Worm (Caenorhabditis elegans) whole organism, young adult: ENCODE data around the gene grd-1.

ENCODE experiments used
- B0035.1 ChIP-seq: sonication (generic microtip); optimal IDR thresholded peaks from 2 replicates; lab custom pipeline; 2016; ENCODE audit warnings: missing genetic modification characterization, mild to moderate bottlenecking, missing compliant biosample characterization, missing genotype, missing genetic modification reagents
- B0336.3 ChIP-seq: fragments of 200-800 bp; sonication (Bioruptor generic); IDR thresholded peaks from 2 replicates; pipeline ENCODE4 v1.3.6; 2022; ENCODE audit warnings: missing genetic modification characterization, missing compliant biosample characterization
- F39B2.1 ChIP-seq: fragments of 200-800 bp; sonication (Bioruptor generic); IDR thresholded peaks from 2 replicates; pipeline ENCODE4 v1.3.6; 2022; ENCODE audit warnings: missing genetic modification reagents, missing genetic modification characterization, missing compliant biosample characterization
- F57A8.1 ChIP-seq: fragments of 200-800 bp; sonication (Bioruptor generic); optimal IDR thresholded peaks from 2 replicates; lab custom pipeline; 2018; ENCODE audit warnings: mild to moderate bottlenecking, missing genetic modification characterization, moderate library complexity, missing compliant biosample characterization
- K11D2.4 ChIP-seq: fragments of 200-800 bp; sonication (Bioruptor generic); IDR thresholded peaks from 2 replicates; pipeline ENCODE4 v1.3.6; 2022; ENCODE audit warnings: missing genetic modification reagents, missing genetic modification characterization, missing compliant biosample characterization
- Y53G8AR.9 ChIP-seq: fragments of 200-800 bp; sonication (Bioruptor generic); conservative IDR thresholded peaks from 2 replicates; pipeline ENCODE4 v1.3.6; 2022; ENCODE audit warnings: missing genetic modification reagents, missing genetic modification characterization, missing compliant biosample characterization
- Y95B8A.8 ChIP-seq: fragments of 200-800 bp; sonication (Bioruptor generic); IDR thresholded peaks from 2 replicates; pipeline ENCODE4 v1.3.6; 2022; ENCODE audit warnings: missing genetic modification reagents, missing genetic modification characterization, missing compliant biosample characterization
- ZK185.1 ChIP-seq: sonication (generic microtip); optimal IDR thresholded peaks from 2 replicates; lab custom pipeline; 2016; ENCODE audit warnings: mild to moderate bottlenecking, missing genetic modification characterization, missing compliant biosample characterization; ENCODE audit not compliant: poor library complexity, severe bottlenecking
- aptf-2 ChIP-seq: fragments of 200-800 bp; sonication (Bioruptor generic); conservative IDR thresholded peaks from 2 replicates; pipeline ENCODE4 v1.3.6; 2022; ENCODE audit warnings: missing genetic modification reagents, missing genetic modification characterization, missing compliant biosample characterization
- atf-7 ChIP-seq: sonication (generic microtip); optimal IDR thresholded peaks from 2 replicates; lab custom pipeline; 2017; ENCODE audit warnings: mild to moderate bottlenecking, missing genetic modification characterization, missing compliant biosample characterization
- attf-3 ChIP-seq: fragments of 200-800 bp; sonication (Bioruptor generic); conservative IDR thresholded peaks from 2 replicates; pipeline ENCODE4 v1.3.6; 2022; ENCODE audit warnings: missing genetic modification reagents, missing genetic modification characterization, missing compliant biosample characterization
- bed-1 ChIP-seq: fragments of 200-800 bp; sonication (Bioruptor generic); IDR thresholded peaks from 2 replicates; pipeline ENCODE4 v1.3.6; 2022; ENCODE audit warnings: missing genetic modification reagents, missing genetic modification characterization, missing compliant biosample characterization
- ceh-58 ChIP-seq: fragments of 200-800 bp; sonication (Bioruptor generic); IDR thresholded peaks from 2 replicates; pipeline ENCODE4 v1.3.6; 2022; ENCODE audit warnings: missing genetic modification characterization, missing compliant biosample characterization
- ceh-91 ChIP-seq: fragments of 200-800 bp; sonication (Bioruptor generic); IDR thresholded peaks from 2 replicates; pipeline ENCODE4 v1.3.6; 2022; ENCODE audit warnings: missing genetic modification reagents, missing genetic modification characterization, missing compliant biosample characterization
- chd-7 ChIP-seq: sonication (generic microtip); optimal IDR thresholded peaks from 2 replicates; lab custom pipeline; 2016; ENCODE audit warnings: mild to moderate bottlenecking, missing genetic modification characterization, moderate library complexity, missing compliant biosample characterization
- die-1 ChIP-seq: sonication (generic microtip); optimal IDR thresholded peaks from 2 replicates; lab custom pipeline; 2016; ENCODE audit warnings: missing genotype, mild to moderate bottlenecking, missing genetic modification characterization, missing compliant biosample characterization
- dpl-1 ChIP-seq: fragments of 150-350 bp; optimal IDR thresholded peaks from 2 replicates; lab custom pipeline; 2014; ENCODE audit warnings: missing biosample characterization, missing genetic modification reagents, missing genetic modification characterization
- efl-1 ChIP-seq: fragments of 150-350 bp; optimal IDR thresholded peaks from 2 replicates; lab custom pipeline; 2014; ENCODE audit warnings: missing biosample characterization, missing genetic modification reagents, missing genetic modification characterization
- ekl-4 ChIP-seq: fragments of 200-800 bp; sonication (Bioruptor generic); IDR thresholded peaks from 2 replicates; pipeline ENCODE4 v1.3.6; 2022; ENCODE audit warnings: missing genetic modification reagents, missing genetic modification characterization, missing compliant biosample characterization
- ets-4 ChIP-seq: fragments of 200-800 bp; sonication (Bioruptor generic); optimal IDR thresholded peaks from 2 replicates; lab custom pipeline; 2018; ENCODE audit warnings: mild to moderate bottlenecking, missing genetic modification characterization, missing compliant biosample characterization
- him-1 ChIP-seq: sonication (generic microtip); optimal IDR thresholded peaks from 2 replicates; lab custom pipeline; 2016; ENCODE audit warnings: missing genotype, missing genetic modification reagents, missing genetic modification characterization, missing compliant biosample characterization
- hmg-1.2 ChIP-seq: fragments of 200-800 bp; sonication (Bioruptor generic); IDR thresholded peaks from 2 replicates; pipeline ENCODE4 v1.3.6; 2022; ENCODE audit warnings: missing genetic modification reagents, missing genetic modification characterization, missing compliant biosample characterization
- hmg-20 ChIP-seq: fragments of 200-800 bp; sonication (Bioruptor generic); IDR thresholded peaks from 2 replicates; pipeline ENCODE4 v1.3.6; 2022; ENCODE audit warnings: missing genetic modification reagents, missing genetic modification characterization, missing compliant biosample characterization
- lag-1 ChIP-seq: fragments of 200-800 bp; sonication (Bioruptor generic); IDR thresholded peaks from 2 replicates; pipeline ENCODE4 v1.3.6; 2022; ENCODE audit warnings: missing genetic modification reagents, missing genetic modification characterization, missing compliant biosample characterization
- let-526 ChIP-seq: fragments of 200-800 bp; sonication (Bioruptor generic); IDR thresholded peaks from 2 replicates; pipeline ENCODE4 v1.3.6; 2022; ENCODE audit warnings: missing genetic modification reagents, missing genetic modification characterization, missing compliant biosample characterization
- let-607 ChIP-seq, 2 experiments: fragments of 200-800 bp in 1 of 2; sonication (Bioruptor generic) in 1 of 2; sonication (generic microtip) in 1 of 2; optimal IDR thresholded peaks; 2 replicates each; lab custom pipeline; 2016 to 2018; ENCODE audit warnings: mild to moderate bottlenecking in 2 of 2, missing compliant biosample characterization in 2 of 2, missing genetic modification characterization in 2 of 2, moderate library complexity in 2 of 2, missing genotype in 1 of 2
- lir-1 ChIP-seq: fragments of 200-800 bp; sonication (Bioruptor generic); conservative IDR thresholded peaks from 2 replicates; pipeline ENCODE4 v1.3.6; 2022; ENCODE audit warnings: missing genetic modification reagents, missing genetic modification characterization, missing compliant biosample characterization
- lsl-1 ChIP-seq: fragments of 200-800 bp; sonication (Bioruptor generic); optimal IDR thresholded peaks from 2 replicates; lab custom pipeline; 2018; ENCODE audit warnings: mild to moderate bottlenecking, missing genetic modification characterization, moderate library complexity, missing compliant biosample characterization
- madf-10 ChIP-seq: sonication (generic microtip); optimal IDR thresholded peaks from 2 replicates; lab custom pipeline; 2016; ENCODE audit warnings: mild to moderate bottlenecking, missing genetic modification characterization, missing compliant biosample characterization
- madf-6 ChIP-seq: fragments of 200-800 bp; sonication (Bioruptor generic); IDR thresholded peaks from 2 replicates; pipeline ENCODE4 v1.3.6; 2022; ENCODE audit warnings: missing genetic modification reagents, missing genetic modification characterization, missing compliant biosample characterization
- mel-28 ChIP-seq: sonication (generic microtip); optimal IDR thresholded peaks from 2 replicates; lab custom pipeline; 2016; ENCODE audit warnings: borderline replicate concordance, mild to moderate bottlenecking, missing genetic modification characterization, missing compliant biosample characterization
- mxl-1 ChIP-seq: sonication (generic microtip); optimal IDR thresholded peaks from 2 replicates; lab custom pipeline; 2016; ENCODE audit warnings: missing genetic modification characterization, missing compliant biosample characterization
- nfya-1 ChIP-seq: sonication (generic microtip); optimal IDR thresholded peaks from 2 replicates; lab custom pipeline; 2017; ENCODE audit warnings: antibody characterized with exemption, missing compliant biosample characterization, missing genetic modification characterization, borderline replicate concordance; ENCODE audit not compliant: insufficient read depth
- nfya-2 ChIP-seq: fragments of 200-800 bp; sonication (Bioruptor generic); IDR thresholded peaks from 2 replicates; pipeline ENCODE4 v1.3.6; 2022; ENCODE audit warnings: missing genetic modification reagents, missing genetic modification characterization, missing compliant biosample characterization
- nhr-179 ChIP-seq: sonication (generic microtip); optimal IDR thresholded peaks from 2 replicates; lab custom pipeline; 2016; ENCODE audit warnings: mild to moderate bottlenecking, missing genetic modification characterization, missing compliant biosample characterization
- nhr-27 ChIP-seq: fragments of 200-800 bp; sonication (Bioruptor generic); optimal IDR thresholded peaks from 2 replicates; lab custom pipeline; 2018; ENCODE audit warnings: mild to moderate bottlenecking, missing genetic modification characterization, moderate library complexity, missing compliant biosample characterization
- nhr-90 ChIP-seq: sonication (generic microtip); optimal IDR thresholded peaks from 2 replicates; lab custom pipeline; 2016; ENCODE audit warnings: missing genotype, mild to moderate bottlenecking, missing genetic modification characterization, missing compliant biosample characterization
- pbrm-1 ChIP-seq: fragments of 200-800 bp; sonication (Bioruptor generic); IDR thresholded peaks from 2 replicates; pipeline ENCODE4 v1.3.6; 2022; ENCODE audit warnings: missing genetic modification reagents, missing genetic modification characterization, missing compliant biosample characterization
- rpc-1 ChIP-seq, 2 experiments: fragments of 150-350 bp in 1 of 2; sonication (generic microtip) in 1 of 2; optimal IDR thresholded peaks; 2 replicates each; lab custom pipeline; 2014 to 2018; ENCODE audit warnings: missing biosample characterization in 1 of 2, missing genetic modification characterization in 1 of 2, missing genetic modification reagents in 1 of 2, missing genotype in 1 of 2
- sdz-38 ChIP-seq: sonication (generic microtip); optimal IDR thresholded peaks from 2 replicates; lab custom pipeline; 2016; ENCODE audit warnings: missing genotype, missing genetic modification characterization, missing compliant biosample characterization
- sea-2 ChIP-seq: fragments of 200-800 bp; sonication (Bioruptor generic); IDR thresholded peaks from 2 replicates; pipeline ENCODE4 v1.3.6; 2022; ENCODE audit warnings: missing genetic modification characterization, missing compliant biosample characterization
- snpc-1.1 ChIP-seq: sonication (generic microtip); optimal IDR thresholded peaks from 2 replicates; lab custom pipeline; 2017; ENCODE audit warnings: missing genetic modification characterization, mild to moderate bottlenecking, missing compliant biosample characterization, antibody characterized with exemption, moderate library complexity, missing genotype, missing genetic modification reagents; ENCODE audit not compliant: insufficient read depth
- unc-130 ChIP-seq: sonication (generic microtip); optimal IDR thresholded peaks from 2 replicates; lab custom pipeline; 2016; ENCODE audit warnings: missing genetic modification reagents, missing genetic modification characterization, missing compliant biosample characterization
- ztf-22 ChIP-seq: fragments of 200-800 bp; sonication (Bioruptor generic); optimal IDR thresholded peaks from 2 replicates; lab custom pipeline; 2018; ENCODE audit warnings: mild to moderate bottlenecking, missing genetic modification characterization, moderate library complexity, missing compliant biosample characterization
- ztf-25 ChIP-seq: fragments of 200-800 bp; sonication (Bioruptor generic); IDR thresholded peaks from 2 replicates; pipeline ENCODE4 v1.3.6; 2022; ENCODE audit warnings: missing genetic modification reagents, missing genetic modification characterization, missing compliant biosample characterization
- ztf-28 ChIP-seq: fragments of 200-800 bp; sonication (Bioruptor generic); IDR thresholded peaks from 2 replicates; pipeline ENCODE4 v1.3.6; 2022; ENCODE audit warnings: missing genetic modification reagents, missing genetic modification characterization, missing compliant biosample characterization

Gene grd-1

ce11 chrX:11162778-11163584 lies 53.7 kb downstream of the grd-1 start:
- TF ChIP-seq F39B2.1 (GFP tag; lab: Robert Waterston, UW) (no peak), snpc-1.1 (no peak), ekl-4 (GFP tag; lab: Robert Waterston, UW) (peak; percentile 34; the same call in 1 of the 2 replicates), mel-28 (tag; lab: Kevin White, UChicago) (no peak), ztf-28 (GFP tag; lab: Robert Waterston, UW) (0 out of 2 replicates have a peak, but pooled peaks have one; percentile 32), sea-2 (GFP tag; lab: Robert Waterston, UW) (no peak), ZK185.1 (tag; lab: Kevin White, UChicago) (peak; percentile 66), B0336.3 (GFP tag; lab: Robert Waterston, UW) (no peak), hmg-1.2 (GFP tag; lab: Robert Waterston, UW) (peak; percentile 38; the same call in 1 of the 2 replicates), efl-1 (GFP tag; lab: Kevin White, UChicago) (no peak), bed-1 (GFP tag; lab: Robert Waterston, UW) (no peak), ztf-25 (GFP tag; lab: Robert Waterston, UW) (0 out of 2 replicates have a peak, but pooled peaks have one; percentile 61), ceh-91 (no peak), mxl-1 (tag; lab: Kevin White, UChicago) (peak; percentile 40), let-607 (tag; optimal IDR thresholded peaks at IDR 0.05; lab: Kevin White, UChicago) (peak in 1 of 2 experiments; percentile 28), nfya-1 (tag; lab: Kevin White, UChicago) (no peak), pbrm-1 (GFP tag; lab: Robert Waterston, UW) (peak; percentile 80), F57A8.1 (no peak), ztf-22 (GFP tag; lab: Kevin White, UChicago) (no peak), attf-3 (GFP tag; lab: Robert Waterston, UW) (no peak), die-1 (peak; percentile 64), chd-7 (no peak), Y95B8A.8 (0 out of 2 replicates have a peak, but pooled peaks have one; percentile 39), atf-7 (tag; lab: Kevin White, UChicago) (no peak), nhr-90 (tag; lab: Kevin White, UChicago) (peak; percentile 62), dpl-1 (GFP tag; lab: Kevin White, UChicago) (no peak), ets-4 (no peak), nfya-2 (no peak), nhr-179 (tag; lab: Kevin White, UChicago) (peak; percentile 78), ceh-58 (no peak), aptf-2 (GFP tag; lab: Robert Waterston, UW) (no peak), K11D2.4 (GFP tag; lab: Robert Waterston, UW) (no peak), let-526 (GFP tag; lab: Robert Waterston, UW) (no peak), lsl-1 (GFP tag; lab: Kevin White, UChicago) (no peak), lag-1 (GFP tag; lab: Robert Waterston, UW) (no peak), lir-1 (GFP tag; lab: Robert Waterston, UW) (no peak), him-1 (tag; lab: Kevin White, UChicago) (peak; percentile 77), madf-10 (tag; lab: Kevin White, UChicago) (no peak), unc-130 (GFP tag; lab: Kevin White, UChicago) (no peak), sdz-38 (tag; lab: Kevin White, UChicago) (no peak), rpc-1 (optimal IDR thresholded peaks at IDR 0.05; lab: Kevin White, UChicago) (peak; percentile 85), rpc-1 (tag; optimal IDR thresholded peaks at IDR 0.05; lab: Kevin White, UChicago) (peak; percentile 86), madf-6 (GFP tag; lab: Robert Waterston, UW) (no peak), Y53G8AR.9 (no peak), nhr-27 (tag; lab: Kevin White, UChicago) (peak; percentile 45), B0035.1 (peak; percentile 5), hmg-20 (GFP tag; lab: Robert Waterston, UW) (no peak)
